Worm (Caenorhabditis elegans) whole organism, L4 larva: ENCODE data around the gene srsx-37.

Experiments used
- F26F4.8 ChIP-seq: fragments of 200-800 bp; sonication (Bioruptor generic); conservative IDR thresholded peaks from 2 replicates; pipeline ENCODE4 v1.3.6; 2022; ENCODE audit warnings: missing genetic modification characterization, missing compliant biosample characterization
- R02D3.7 ChIP-seq: fragments of 150-350 bp; sonication (generic microtip); optimal IDR thresholded peaks from 3 replicates; lab custom pipeline; 2014; ENCODE audit warnings: missing biosample characterization, missing genetic modification characterization
- T20F7.1 ChIP-seq: fragments of 200-800 bp; sonication (Bioruptor generic); optimal IDR thresholded peaks from 2 replicates; lab custom pipeline; 2018; ENCODE audit warnings: mild to moderate bottlenecking, missing genetic modification characterization, missing compliant biosample characterization
- Y105C5A.15 ChIP-seq: fragments of 200-800 bp; sonication (Bioruptor generic); IDR thresholded peaks from 2 replicates; pipeline ENCODE4 v1.3.6; 2022; ENCODE audit warnings: missing genetic modification characterization, missing compliant biosample characterization
- Y48G9A.11 ChIP-seq: fragments of 200-800 bp; sonication (Bioruptor generic); IDR thresholded peaks from 2 replicates; pipeline ENCODE4 v1.3.6; 2022; ENCODE audit warnings: missing genetic modification reagents, missing genetic modification characterization, missing compliant biosample characterization
- aha-1 ChIP-seq: fragments of 150-350 bp; peaks from one replicate; lab custom pipeline; 2014; ENCODE audit warnings: missing biosample characterization, missing genetic modification characterization
- aly-2 ChIP-seq: sonication (generic microtip); optimal IDR thresholded peaks from 2 replicates; lab custom pipeline; 2018; ENCODE audit warnings: missing biosample characterization, missing genetic modification characterization
- ceh-32 ChIP-seq: sonication (generic microtip); optimal IDR thresholded peaks from 2 replicates; lab custom pipeline; 2016; ENCODE audit warnings: mild to moderate bottlenecking, missing genetic modification characterization, missing compliant biosample characterization; ENCODE audit not compliant: poor library complexity
- ceh-62 ChIP-seq: sonication (generic microtip); optimal IDR thresholded peaks from 2 replicates; lab custom pipeline; 2017; ENCODE audit warnings: missing biosample characterization, missing genetic modification characterization
- ctbp-1 ChIP-seq: fragments of 200-800 bp; sonication (Bioruptor generic); IDR thresholded peaks from 2 replicates; pipeline ENCODE4 v1.3.6; 2022; ENCODE audit warnings: missing genetic modification reagents, missing genetic modification characterization, missing compliant biosample characterization
- daf-8 ChIP-seq: fragments of 200-800 bp; sonication (Bioruptor generic); IDR thresholded peaks from 2 replicates; pipeline ENCODE4 v1.3.6; 2022; ENCODE audit warnings: missing genetic modification characterization, missing compliant biosample characterization
- dmd-6 ChIP-seq: fragments of 200-800 bp; sonication (Bioruptor generic); IDR thresholded peaks from 2 replicates; pipeline ENCODE4 v1.3.6; 2022; ENCODE audit warnings: missing genetic modification reagents, missing genetic modification characterization, missing compliant biosample characterization
- dmd-9 ChIP-seq: fragments of 200-800 bp; sonication (Bioruptor generic); IDR thresholded peaks from 2 replicates; pipeline ENCODE4 v1.3.6; 2022; ENCODE audit warnings: missing genetic modification reagents, missing genetic modification characterization, missing compliant biosample characterization
- egl-27 ChIP-seq: sonication (generic microtip); optimal IDR thresholded peaks from 3 replicates; lab custom pipeline; 2017; ENCODE audit warnings: missing biosample characterization, missing genetic modification reagents, missing genetic modification characterization
- fkh-10 ChIP-seq: fragments of 150-350 bp; optimal IDR thresholded peaks from 2 replicates; lab custom pipeline; 2014; ENCODE audit warnings: missing biosample characterization, missing genetic modification reagents, missing genetic modification characterization
- hlh-30 ChIP-seq: sonication (generic microtip); optimal IDR thresholded peaks from 2 replicates; lab custom pipeline; 2017; ENCODE audit warnings: antibody characterized with exemption, mild to moderate bottlenecking, missing genetic modification characterization, missing compliant biosample characterization; ENCODE audit not compliant: insufficient read depth
- jun-1 ChIP-seq: fragments of 150-350 bp; optimal IDR thresholded peaks from 2 replicates; lab custom pipeline; 2014; ENCODE audit warnings: missing biosample characterization, missing genetic modification reagents, missing genetic modification characterization
- lin-13 ChIP-seq: fragments of 150-350 bp; optimal IDR thresholded peaks from 2 replicates; lab custom pipeline; 2014; ENCODE audit warnings: missing biosample characterization, missing genetic modification reagents, missing genetic modification characterization
- lin-38 ChIP-seq: fragments of 200-800 bp; sonication (Bioruptor generic); IDR thresholded peaks from 2 replicates; pipeline ENCODE4 v1.3.6; 2022; ENCODE audit warnings: missing genetic modification reagents, missing genetic modification characterization, missing compliant biosample characterization
- lin-39 ChIP-seq: fragments of 150-350 bp; optimal IDR thresholded peaks from 2 replicates; lab custom pipeline; 2014; ENCODE audit warnings: missing biosample characterization, missing genetic modification reagents, missing genetic modification characterization
- lir-3 ChIP-seq: sonication (generic microtip); optimal IDR thresholded peaks from 2 replicates; lab custom pipeline; 2016; ENCODE audit warnings: mild to moderate bottlenecking, missing genetic modification characterization, missing compliant biosample characterization
- mxl-2 ChIP-seq: fragments of 200-800 bp; sonication (Bioruptor generic); conservative IDR thresholded peaks from 2 replicates; pipeline ENCODE4 v1.3.6; 2022; ENCODE audit warnings: missing genetic modification reagents, missing genetic modification characterization, missing compliant biosample characterization
- mxl-3 ChIP-seq: fragments of 200-800 bp; sonication (Bioruptor generic); optimal IDR thresholded peaks from 2 replicates; lab custom pipeline; 2018; ENCODE audit warnings: mild to moderate bottlenecking, missing genetic modification characterization, missing compliant biosample characterization
- nhr-11 ChIP-seq: fragments of 150-350 bp; optimal IDR thresholded peaks from 2 replicates; lab custom pipeline; 2014; ENCODE audit warnings: missing biosample characterization, missing genetic modification characterization
- nhr-48 ChIP-seq: sonication (generic microtip); optimal IDR thresholded peaks from 2 replicates; lab custom pipeline; 2016; ENCODE audit warnings: mild to moderate bottlenecking, missing genetic modification characterization, missing compliant biosample characterization
- nhr-76 ChIP-seq: fragments of 150-350 bp; optimal IDR thresholded peaks from 2 replicates; lab custom pipeline; 2014; ENCODE audit warnings: missing biosample characterization, missing genetic modification characterization
- pqm-1 ChIP-seq: sonication (generic microtip); optimal IDR thresholded peaks from 2 replicates; lab custom pipeline; 2017; ENCODE audit warnings: missing biosample characterization, missing genetic modification characterization
- rbr-2 ChIP-seq: sonication (generic microtip); optimal IDR thresholded peaks from 2 replicates; lab custom pipeline; 2016; ENCODE audit warnings: missing genotype, missing genetic modification characterization, missing compliant biosample characterization
- set-16 ChIP-seq: fragments of 200-800 bp; sonication (Bioruptor generic); IDR thresholded peaks from 2 replicates; pipeline ENCODE4 v1.3.6; 2022; ENCODE audit warnings: missing genetic modification reagents, missing genetic modification characterization, missing compliant biosample characterization
- skn-1 ChIP-seq: fragments of 150-350 bp; optimal IDR thresholded peaks from 2 replicates; lab custom pipeline; 2014; ENCODE audit warnings: missing biosample characterization, missing genetic modification characterization
- snpc-1.2 ChIP-seq: fragments of 200-800 bp; sonication (Bioruptor generic); IDR thresholded peaks from 2 replicates; pipeline ENCODE4 v1.3.6; 2022; ENCODE audit warnings: missing genetic modification reagents, missing genetic modification characterization, missing compliant biosample characterization
- spr-1 ChIP-seq: sonication (generic microtip); optimal IDR thresholded peaks from 2 replicates; lab custom pipeline; 2016; ENCODE audit warnings: mild to moderate bottlenecking, missing genetic modification characterization, missing compliant biosample characterization
- tag-97 ChIP-seq: fragments of 200-800 bp; sonication (Bioruptor generic); IDR thresholded peaks from 2 replicates; pipeline ENCODE4 v1.3.6; 2022; ENCODE audit warnings: missing genetic modification characterization, missing compliant biosample characterization
- unc-62 ChIP-seq, 3 experiments: fragments of 150-350 bp in 1 of 3; sonication (generic microtip); optimal IDR thresholded peaks in 2 of 3; peaks in 1 of 3; 1 replicate in 1 of 3; 2 replicates in 2 of 3; lab custom pipeline; 2014 to 2017; ENCODE audit warnings: missing biosample characterization in 3 of 3, missing genetic modification characterization in 3 of 3, missing genetic modification reagents in 3 of 3, missing genotype in 1 of 3
- zfp-3 ChIP-seq: fragments of 200-800 bp; sonication (Bioruptor generic); conservative IDR thresholded peaks from 2 replicates; pipeline ENCODE4 v1.3.6; 2022; ENCODE audit warnings: missing genetic modification reagents, missing genetic modification characterization, missing compliant biosample characterization
- ztf-7 ChIP-seq: fragments of 150-350 bp; optimal IDR thresholded peaks from 2 replicates; lab custom pipeline; 2014; ENCODE audit warnings: missing biosample characterization, missing genetic modification characterization

Gene srsx-37

ce11 chrV:15240215-15240614 is 18.7 kb downstream of the srsx-37 start, which contains the start of gene srw-11:
Gene srw-11 (minus strand): TSS chrV:15240315.
- TF ChIP-seq ceh-62 (tag; lab: Kevin White, UChicago), result no peak
- no peak for TF ChIP-seq daf-8 (GFP tag; lab: Robert Waterston, UW)
- no peak for TF ChIP-seq unc-62 (GFP tag; optimal IDR thresholded peaks at IDR 0.05 in 1 of 2; lab: Kevin White, UChicago)
- TF ChIP-seq unc-62 (tag; optimal IDR thresholded peaks at IDR 0.05; lab: Kevin White, UChicago), result no peak
- no peak for TF ChIP-seq fkh-10
- no peak for TF ChIP-seq Y48G9A.11 (GFP tag; lab: Robert Waterston, UW)
- TF ChIP-seq T20F7.1 (GFP tag; lab: Kevin White, UChicago), result no peak
- no peak for TF ChIP-seq mxl-2 (GFP tag; lab: Robert Waterston, UW)
- no peak for TF ChIP-seq lin-39 (tag; lab: Kevin White, UChicago)
- TF ChIP-seq pqm-1 (tag; lab: Kevin White, UChicago), result no peak
- TF ChIP-seq nhr-76 (tag; lab: Kevin White, UChicago), result no peak
- no peak for TF ChIP-seq nhr-48 (tag; lab: Kevin White, UChicago)
- no peak for TF ChIP-seq lin-13
- no peak for TF ChIP-seq nhr-11
- TF ChIP-seq zfp-3 (GFP tag; lab: Robert Waterston, UW), result no peak

DNA sequence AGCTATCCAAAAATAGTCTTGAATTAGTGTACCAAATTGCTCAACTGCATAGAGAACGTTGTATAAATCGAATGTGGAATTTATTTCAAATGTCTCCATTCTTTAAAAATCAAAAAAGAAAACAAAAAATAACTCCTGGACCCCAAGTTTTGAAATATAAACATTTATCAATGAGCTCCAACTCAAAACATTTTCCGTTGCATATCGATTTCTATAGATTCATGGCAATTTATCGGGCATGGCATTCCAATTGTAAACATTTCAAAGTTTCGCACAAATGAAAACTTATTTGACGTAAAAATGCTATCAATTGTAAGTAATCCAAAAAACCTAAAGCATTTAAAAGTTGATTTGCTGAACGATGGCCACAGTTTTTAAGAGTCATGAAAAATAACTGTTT is 20.4 kb downstream of the srsx-37 start, which contains the start of gene srw-12:
TSS of gene srw-12 (minus strand) at position 101 of the 400 bp plus-strand sequence.
- TF ChIP-seq lin-39 (tag; lab: Kevin White, UChicago), result no peak
- peak in 1 of 2 experiments; percentile 33 for TF ChIP-seq unc-62 (GFP tag; optimal IDR thresholded peaks at IDR 0.05 in 1 of 2; lab: Kevin White, UChicago)
- TF ChIP-seq unc-62 (tag; optimal IDR thresholded peaks at IDR 0.05; lab: Kevin White, UChicago), result no peak

- TF ChIP-seq egl-27 (no peak), F26F4.8 (GFP tag; lab: Robert Waterston, UW) (no peak)
Observed at ce11 chrV:15235661-15236060, 23.3 kb downstream of the srsx-37 start, which contains the start of gene nhr-164. Gene nhr-164 (minus strand): TSS chrV:15235761.

DNA sequence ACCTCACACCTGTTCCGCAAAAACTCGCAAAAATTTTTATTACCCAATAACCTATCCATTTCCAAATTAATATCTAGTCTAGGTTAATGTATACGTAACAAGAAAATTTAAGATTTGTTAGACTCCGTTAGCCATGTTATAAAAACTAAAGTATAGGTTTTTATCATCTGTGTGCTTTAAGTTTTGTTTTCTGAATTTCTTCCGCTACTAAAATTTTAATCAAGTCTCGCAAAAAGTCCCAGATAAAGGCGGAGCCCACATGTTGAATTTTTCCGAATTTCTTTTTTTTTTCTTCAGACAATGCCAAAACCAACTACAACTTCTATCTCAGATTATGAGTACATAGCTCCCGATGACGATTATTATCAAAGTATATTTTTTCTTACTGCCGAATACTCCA is 26.7 kb downstream of the srsx-37 start, which contains the start of gene srw-13:
TSS of gene srw-13 (plus strand) at position 301 of the 400 bp plus-strand sequence.
- no peak for TF ChIP-seq set-16 (GFP tag; lab: Robert Waterston, UW)
- peak; percentile 29 for TF ChIP-seq aha-1 (tag; lab: Kevin White, UChicago)
- TF ChIP-seq, all 104 proteins: peak for 1

DNA sequence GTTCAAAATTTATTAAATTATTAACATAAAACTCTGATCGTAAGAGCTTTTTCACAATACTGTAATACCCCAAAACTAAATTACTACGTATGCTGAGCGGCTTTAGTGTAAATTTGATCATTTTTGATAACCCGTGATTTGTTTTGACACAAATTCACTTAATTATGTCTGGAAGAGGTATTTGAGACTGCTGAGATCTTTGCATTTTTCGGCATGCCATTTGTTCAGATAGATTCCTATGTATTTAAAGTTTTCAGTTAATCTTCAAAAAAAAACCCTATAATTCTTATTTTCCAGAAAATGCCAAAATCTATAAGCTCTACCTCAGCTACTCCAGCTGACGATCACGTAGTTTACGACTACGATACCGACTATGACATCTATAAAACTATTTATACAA is 28.7 kb downstream of the srsx-37 start, which contains the start of gene srw-15:
TSS of gene srw-15 (plus strand) at position 301 of the 400 bp plus-strand sequence.
- TF ChIP-seq ceh-32 (tag; lab: Kevin White, UChicago) (no peak), F26F4.8 (GFP tag; lab: Robert Waterston, UW) (no peak), ztf-7 (tag; lab: Kevin White, UChicago) (no peak), tag-97 (GFP tag; lab: Robert Waterston, UW) (no peak), Y105C5A.15 (GFP tag; lab: Robert Waterston, UW) (no peak), dmd-6 (GFP tag; lab: Robert Waterston, UW) (no peak), lir-3 (tag; lab: Kevin White, UChicago) (no peak)
- TF ChIP-seq, all 104 proteins: peak for 0

DNA sequence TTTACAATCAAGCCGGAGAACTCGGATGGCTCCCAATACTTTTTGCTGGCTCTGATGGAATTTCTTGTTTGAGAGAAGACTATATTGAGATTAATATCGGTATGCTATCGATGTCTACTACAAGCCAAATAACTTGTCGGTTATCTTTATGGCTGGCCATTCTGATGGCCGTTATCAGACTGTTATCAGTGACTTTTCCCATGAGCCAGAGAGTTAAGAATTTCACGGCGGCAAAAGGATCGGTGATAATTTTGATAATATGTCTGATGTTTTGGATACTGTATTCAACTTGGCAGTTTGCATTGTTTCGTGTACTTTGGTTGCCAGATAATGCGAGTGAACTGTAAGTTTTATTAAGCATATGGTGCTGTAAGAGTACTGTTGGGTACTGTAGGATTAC is 32.7 kb downstream of the srsx-37 start:
- no peak for TF ChIP-seq jun-1 (tag; lab: Kevin White, UChicago)
- no peak for TF ChIP-seq mxl-3 (GFP tag; lab: Kevin White, UChicago)
- no peak for TF ChIP-seq snpc-1.2 (GFP tag; lab: Robert Waterston, UW)
- TF ChIP-seq hlh-30 (tag; lab: Kevin White, UChicago), result no peak
- TF ChIP-seq pqm-1 (tag; lab: Kevin White, UChicago), result peak; percentile 41

DNA sequence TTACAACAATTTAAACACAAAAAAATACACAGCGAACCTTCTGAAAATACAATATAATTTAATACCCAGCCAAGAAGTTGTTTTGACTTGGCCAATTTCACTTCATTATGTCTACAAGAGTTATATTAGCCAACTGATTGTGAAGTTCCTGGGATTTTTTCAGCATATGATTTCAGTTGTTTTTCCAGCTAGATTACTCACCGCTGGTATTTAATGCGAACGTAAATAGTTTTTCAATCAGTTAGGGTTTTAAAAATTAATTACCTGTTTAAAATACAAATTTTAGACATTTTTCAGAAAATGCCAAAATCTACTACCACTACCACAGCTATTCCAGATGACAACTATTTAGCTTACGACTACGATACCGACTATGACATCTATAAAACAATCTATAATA is 33.3 kb downstream of the srsx-37 start, which contains the start of gene srw-14:
TSS of gene srw-14 (plus strand) at position 301 of the 400 bp plus-strand sequence.
- no peak for TF ChIP-seq R02D3.7
- TF ChIP-seq dmd-9 (GFP tag; lab: Robert Waterston, UW), result no peak
- TF ChIP-seq skn-1, result no peak
- TF ChIP-seq spr-1 (tag; lab: Kevin White, UChicago), result no peak
- TF ChIP-seq rbr-2, result no peak
- TF ChIP-seq aly-2 (tag; lab: Kevin White, UChicago), result no peak
- TF ChIP-seq lin-38 (GFP tag; lab: Robert Waterston, UW), result no peak
- no peak for TF ChIP-seq ctbp-1
